Fruit fly (Drosophila melanogaster) whole organism, embryonic: ENCODE results near the gene Cnot4.

Experiments used
- ATbp ChIP-seq: fragments of 200-800 bp; sonication (Bioruptor generic); optimal IDR thresholded peaks from 2 replicates; lab custom pipeline; 2017; ENCODE audit warnings: missing biosample characterization, mild to moderate bottlenecking, missing genetic modification characterization, missing genetic modification reagents
- Atf-2 ChIP-seq: fragments of 200-800 bp; sonication (Bioruptor generic); optimal IDR thresholded peaks from 2 replicates; lab custom pipeline; 2016; ENCODE audit warnings: missing biosample characterization, missing genetic modification characterization
- C15 ChIP-seq: fragments of 200-800 bp; sonication (Bioruptor generic); IDR thresholded peaks from 3 replicates; pipeline ENCODE4 v1.3.6; 2022; ENCODE audit warnings: missing biosample characterization, missing genetic modification characterization
- CG1024 ChIP-seq: fragments of 200-800 bp; sonication (Bioruptor generic); IDR thresholded peaks from 2 replicates; pipeline ENCODE4 v1.3.6; 2022; ENCODE audit warnings: missing biosample characterization, missing genetic modification characterization
- CG10959 ChIP-seq: fragments of 200-800 bp; sonication (Bioruptor generic); IDR thresholded peaks from 2 replicates; pipeline ENCODE4 v1.3.6; 2022; ENCODE audit warnings: missing biosample characterization, missing genetic modification characterization
- CG11398 ChIP-seq: fragments of 200-800 bp; sonication (Bioruptor generic); optimal IDR thresholded peaks from 2 replicates; lab custom pipeline; 2016; ENCODE audit warnings: missing biosample characterization, missing genetic modification characterization
- CG12104 ChIP-seq: fragments of 200-800 bp; sonication (Bioruptor generic); optimal IDR thresholded peaks from 3 replicates; lab custom pipeline; 2016; ENCODE audit warnings: missing biosample characterization, missing genetic modification characterization
- CG12299 ChIP-seq: fragments of 200-800 bp; sonication (Bioruptor generic); optimal IDR thresholded peaks from 2 replicates; lab custom pipeline; 2018; ENCODE audit warnings: missing biosample characterization, mild to moderate bottlenecking, missing genetic modification characterization
- CG12744 ChIP-seq: fragments of 200-800 bp; sonication (Bioruptor generic); optimal IDR thresholded peaks from 2 replicates; lab custom pipeline; 2016; ENCODE audit warnings: missing biosample characterization, missing genetic modification characterization
- CG13287 ChIP-seq: fragments of 200-800 bp; sonication (Bioruptor generic); IDR thresholded peaks from 2 replicates; pipeline ENCODE4 v1.3.6; 2022; ENCODE audit warnings: missing biosample characterization, missing genetic modification characterization; ENCODE audit not compliant: partially characterized antibody
- CG15011 ChIP-seq: fragments of 200-800 bp; sonication (Bioruptor generic); optimal IDR thresholded peaks from 3 replicates; lab custom pipeline; 2018; ENCODE audit warnings: missing biosample characterization, mild to moderate bottlenecking, missing genetic modification characterization
- CG2875 ChIP-seq: fragments of 200-800 bp; sonication (Bioruptor generic); optimal IDR thresholded peaks from 2 replicates; lab custom pipeline; 2017; ENCODE audit warnings: missing biosample characterization, mild to moderate bottlenecking, missing genetic modification characterization, missing genetic modification reagents
- CG3163 ChIP-seq: fragments of 200-800 bp; sonication (Bioruptor generic); optimal IDR thresholded peaks from 3 replicates; lab custom pipeline; 2016; ENCODE audit warnings: missing biosample characterization, missing genetic modification characterization
- CG32532 ChIP-seq: fragments of 200-800 bp; sonication (Bioruptor generic); IDR thresholded peaks from 2 replicates; pipeline ENCODE4 v1.3.6; 2022; ENCODE audit warnings: missing biosample characterization, missing genetic modification characterization
- CG3281 ChIP-seq: fragments of 200-800 bp; sonication (Bioruptor generic); optimal IDR thresholded peaks from 3 replicates; lab custom pipeline; 2017; ENCODE audit warnings: missing biosample characterization, mild to moderate bottlenecking, missing genetic modification characterization
- CG4617 ChIP-seq: fragments of 200-800 bp; sonication (Bioruptor generic); optimal IDR thresholded peaks from 3 replicates; lab custom pipeline; 2016; ENCODE audit warnings: missing biosample characterization, missing genetic modification characterization, borderline replicate concordance
- CG6175 ChIP-seq: fragments of 200-800 bp; sonication (Bioruptor generic); IDR thresholded peaks from 3 replicates; pipeline ENCODE4 v1.3.6; 2022; ENCODE audit warnings: missing biosample characterization, missing genetic modification characterization
- CG6791 ChIP-seq: fragments of 200-800 bp; sonication (Bioruptor generic); IDR thresholded peaks from 3 replicates; pipeline ENCODE4 v1.3.6; 2022; ENCODE audit warnings: missing biosample characterization, missing genetic modification characterization; ENCODE audit not compliant: partially characterized antibody
- CG8478 ChIP-seq: fragments of >200 bp; optimal IDR thresholded peaks from 2 replicates; lab custom pipeline; 2018
- CHES-1-like ChIP-seq: fragments of 200-800 bp; sonication (Bioruptor generic); optimal IDR thresholded peaks from 2 replicates; lab custom pipeline; 2016; ENCODE audit warnings: missing biosample characterization, missing genetic modification characterization
- Ets97D ChIP-seq: fragments of 200-800 bp; sonication (Bioruptor generic); optimal IDR thresholded peaks from 3 replicates; lab custom pipeline; 2016; ENCODE audit warnings: missing biosample characterization, missing genetic modification characterization
- Lhr ChIP-seq: fragments of 200-800 bp; sonication (Bioruptor generic); optimal IDR thresholded peaks from 3 replicates; lab custom pipeline; 2017; ENCODE audit warnings: mild to moderate bottlenecking, missing biosample characterization, missing genetic modification reagents, missing genetic modification characterization
- Lpt ChIP-seq: fragments of >200 bp; optimal IDR thresholded peaks from 2 replicates; lab custom pipeline; 2018; ENCODE audit warnings: missing biosample characterization, missing genetic modification characterization
- MESR4 ChIP-seq: fragments of 200-800 bp; sonication (Bioruptor generic); optimal IDR thresholded peaks from 2 replicates; lab custom pipeline; 2018; ENCODE audit warnings: missing biosample characterization, mild to moderate bottlenecking, missing genetic modification characterization, moderate library complexity
- MTF-1 ChIP-seq: fragments of 200-800 bp; sonication (Bioruptor generic); optimal IDR thresholded peaks from 2 replicates; lab custom pipeline; 2018; ENCODE audit warnings: missing biosample characterization, mild to moderate bottlenecking, missing genetic modification characterization, borderline replicate concordance
- Meics ChIP-seq: fragments of 200-800 bp; sonication (Bioruptor generic); optimal IDR thresholded peaks from 2 replicates; lab custom pipeline; 2017; ENCODE audit warnings: missing biosample characterization, mild to moderate bottlenecking, missing genetic modification characterization
- NfI ChIP-seq: fragments of 200-800 bp; sonication (Bioruptor generic); optimal IDR thresholded peaks from 3 replicates; lab custom pipeline; 2018; ENCODE audit warnings: missing biosample characterization, mild to moderate bottlenecking, missing genetic modification characterization, moderate library complexity
- Rfx ChIP-seq: fragments of 200-800 bp; sonication (Bioruptor generic); IDR thresholded peaks from 2 replicates; pipeline ENCODE4 v1.3.6; 2022; ENCODE audit warnings: missing biosample characterization, missing genetic modification characterization
- aop ChIP-seq: fragments of 200-800 bp; sonication (Bioruptor generic); IDR thresholded peaks from 2 replicates; pipeline ENCODE4 v1.3.6; 2022; ENCODE audit warnings: missing biosample characterization, missing genetic modification characterization
- crp ChIP-seq, 2 experiments: fragments of 200-800 bp; sonication (Bioruptor generic); optimal IDR thresholded peaks; 2 replicates in 1 of 2; 3 replicates in 1 of 2; lab custom pipeline; 2017; ENCODE audit warnings: missing biosample characterization in 2 of 2, missing genetic modification characterization in 2 of 2, mild to moderate bottlenecking in 1 of 2, moderate library complexity in 1 of 2
- dimm ChIP-seq: fragments of 200-800 bp; sonication (Bioruptor generic); IDR thresholded peaks from 2 replicates; pipeline ENCODE4 v1.3.6; 2022; ENCODE audit warnings: missing biosample characterization, missing genetic modification characterization
- exex ChIP-seq: fragments of 200-800 bp; sonication (Bioruptor generic); optimal IDR thresholded peaks from 4 replicates; lab custom pipeline; 2018; ENCODE audit warnings: missing biosample characterization, mild to moderate bottlenecking, missing genetic modification characterization, moderate library complexity
- hth ChIP-seq: fragments of >200 bp; optimal IDR thresholded peaks from 2 replicates; lab custom pipeline; 2017; ENCODE audit warnings: inconsistent platforms
- kah ChIP-seq: fragments of 200-800 bp; sonication (Bioruptor generic); optimal IDR thresholded peaks from 2 replicates; lab custom pipeline; 2018; ENCODE audit warnings: missing biosample characterization, mild to moderate bottlenecking, missing genetic modification characterization
- kay ChIP-seq: fragments of 200-800 bp; sonication (Bioruptor generic); optimal IDR thresholded peaks from 2 replicates; lab custom pipeline; 2016; ENCODE audit warnings: missing biosample characterization, missing genetic modification characterization
- lbe ChIP-seq: fragments of 200-800 bp; sonication (Bioruptor generic); optimal IDR thresholded peaks from 2 replicates; lab custom pipeline; 2016; ENCODE audit warnings: missing biosample characterization, mild to moderate bottlenecking, missing genetic modification characterization
- mld ChIP-seq: fragments of 200-800 bp; sonication (Bioruptor generic); IDR thresholded peaks from 3 replicates; pipeline ENCODE4 v1.3.6; 2022; ENCODE audit warnings: missing biosample characterization, missing genetic modification characterization; ENCODE audit not compliant: partially characterized antibody
- nau ChIP-seq: fragments of 200-800 bp; sonication (Bioruptor generic); optimal IDR thresholded peaks from 3 replicates; lab custom pipeline; 2017; ENCODE audit warnings: missing biosample characterization, mild to moderate bottlenecking, missing genetic modification characterization, missing genetic modification reagents
- nom ChIP-seq: fragments of 200-800 bp; sonication (Bioruptor generic); optimal IDR thresholded peaks from 2 replicates; lab custom pipeline; 2017; ENCODE audit warnings: missing biosample characterization, missing genetic modification characterization, mild to moderate bottlenecking, moderate library complexity, missing genetic modification reagents
- org-1 ChIP-seq: fragments of 200-800 bp; sonication (Bioruptor generic); optimal IDR thresholded peaks from 2 replicates; lab custom pipeline; 2017; ENCODE audit warnings: missing biosample characterization, missing genetic modification characterization
- phol ChIP-seq: fragments of 200-800 bp; sonication (Bioruptor generic); optimal IDR thresholded peaks from 3 replicates; lab custom pipeline; 2018; ENCODE audit warnings: missing biosample characterization, mild to moderate bottlenecking, missing genetic modification characterization, moderate library complexity
- sc ChIP-seq, 3 experiments: fragments of >200 bp in 2 of 3; fragments of 200-800 bp in 1 of 3; sonication (Bioruptor generic) in 1 of 3; optimal IDR thresholded peaks; 2 replicates in 2 of 3; 3 replicates in 1 of 3; lab custom pipeline; 2017; ENCODE audit warnings: mild to moderate bottlenecking in 1 of 3, missing biosample characterization in 1 of 3, missing genetic modification characterization in 1 of 3, missing genetic modification reagents in 1 of 3
- sens-2 ChIP-seq: fragments of 200-800 bp; sonication (Bioruptor generic); IDR thresholded peaks from 2 replicates; pipeline ENCODE4 v1.3.6; 2022; ENCODE audit warnings: missing biosample characterization, missing genetic modification characterization
- sima ChIP-seq: fragments of 200-800 bp; sonication (Bioruptor generic); optimal IDR thresholded peaks from 2 replicates; lab custom pipeline; 2016; ENCODE audit warnings: missing biosample characterization, missing genetic modification characterization
- slou ChIP-seq: fragments of 200-800 bp; sonication (Bioruptor generic); optimal IDR thresholded peaks from 3 replicates; lab custom pipeline; 2016; ENCODE audit warnings: missing biosample characterization, missing genetic modification characterization
- tgo ChIP-seq: fragments of 200-800 bp; sonication (Bioruptor generic); IDR thresholded peaks from 3 replicates; pipeline ENCODE4 v1.3.6; 2022; ENCODE audit warnings: missing biosample characterization, missing genetic modification characterization
- vfl ChIP-seq: fragments of 200-800 bp; sonication (Bioruptor generic); optimal IDR thresholded peaks from 2 replicates; lab custom pipeline; 2016; ENCODE audit warnings: missing biosample characterization, missing genetic modification characterization
- wor ChIP-seq: fragments of 200-800 bp; sonication (Bioruptor generic); IDR thresholded peaks from 2 replicates; pipeline ENCODE4 v1.3.6; 2022; ENCODE audit warnings: missing biosample characterization, missing genetic modification characterization

Gene Cnot4

DNA sequence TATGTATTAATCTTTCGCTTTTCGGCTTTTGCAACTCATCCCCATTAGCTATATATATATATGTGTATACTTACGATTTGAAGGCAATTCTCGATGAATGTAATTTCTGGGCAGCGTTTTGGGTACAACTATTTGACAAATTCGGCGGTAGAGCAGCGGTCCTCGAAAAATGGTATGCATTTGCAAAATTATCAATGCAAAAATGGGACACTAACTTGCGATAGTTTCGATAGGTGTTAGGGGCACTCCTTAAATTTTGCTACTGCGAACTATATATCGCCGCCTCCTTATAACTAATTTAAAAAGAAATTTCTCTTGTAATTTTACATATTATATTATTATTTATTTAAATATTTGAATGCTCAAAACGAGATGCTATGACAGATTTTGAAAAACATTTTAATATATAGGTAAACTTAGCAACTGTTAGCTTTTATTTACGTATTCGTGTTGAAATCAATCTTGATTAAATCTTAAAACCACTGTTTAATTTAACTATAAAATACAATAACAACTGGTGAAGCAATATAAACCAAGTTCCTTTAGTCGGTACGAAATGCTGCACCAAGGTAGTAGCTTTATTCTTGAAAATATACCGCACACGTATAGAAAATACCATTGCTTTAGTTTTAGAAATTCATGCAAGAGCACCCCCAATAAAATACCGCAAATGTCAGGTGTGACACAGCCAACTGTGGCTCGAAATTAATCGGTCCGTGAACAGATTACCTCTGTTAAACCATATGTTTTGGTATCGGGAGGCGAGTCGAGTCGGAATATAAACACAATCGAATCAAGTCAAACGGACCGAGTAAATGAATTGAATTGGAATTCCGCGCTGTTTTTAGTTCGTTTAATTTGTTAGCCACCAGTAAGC is 17.0 kb downstream of the Cnot4 start, which contains the start of the genes CG5355 and Klp31E (continued):
- TF ChIP-seq CG10959 (no peak), Atf-2 (GFP tag; lab: Kevin White, UChicago) (peak; percentile 45), C15 (GFP tag; lab: Robert Waterston, UW) (no peak), CG6175 (GFP tag; lab: Robert Waterston, UW) (no peak), CHES-1-like (GFP tag; lab: Kevin White, UChicago) (peak; percentile 29), hth (lab: Kevin White, UChicago) (no peak), CG12299 (tag; lab: Kevin White, UChicago) (peak; percentile 27), kah (GFP tag; lab: Kevin White, UChicago) (no peak), CG2875 (peak; percentile 12), CG12744 (no peak), CG4617 (GFP tag; lab: Kevin White, UChicago) (peak; percentile 6), CG15011 (GFP tag; lab: Kevin White, UChicago) (no peak), CG3163 (GFP tag; lab: Kevin White, UChicago) (peak; percentile 31), wor (GFP tag; lab: Robert Waterston, UW) (0 out of 2 replicates have a peak, but pooled peaks have one; percentile 17), CG32532 (GFP tag; lab: Robert Waterston, UW) (peak; percentile 65), vfl (GFP tag; lab: Kevin White, UChicago) (peak; percentile 15), lbe (GFP tag; lab: Kevin White, UChicago) (no peak), sima (GFP tag; lab: Kevin White, UChicago) (no peak), Meics (GFP tag; lab: Kevin White, UChicago) (peak; percentile 80), ATbp (GFP tag; lab: Kevin White, UChicago) (no peak), kay (GFP tag; lab: Kevin White, UChicago) (peak; percentile 48), CG13287 (peak; percentile 75), org-1 (no peak), sens-2 (GFP tag; lab: Robert Waterston, UW) (no peak), Lhr (peak; percentile 19), CG6791 (GFP tag; lab: Robert Waterston, UW) (peak; percentile 57; the same call in 1 of the 3 replicates), CG3281 (GFP tag; lab: Kevin White, UChicago) (peak; percentile 64), CG8478 (lab: Kevin White, UChicago) (no peak), slou (peak; percentile 12), crp (GFP tag; optimal IDR thresholded peaks at IDR 0.05; lab: Kevin White, UChicago) (peak; percentile 30 to 84), Rfx (peak; percentile 53), CG11398 (GFP tag; lab: Kevin White, UChicago) (no peak), exex (peak; percentile 46), Ets97D (GFP tag; lab: Kevin White, UChicago) (peak; percentile 15), dimm (GFP tag; lab: Robert Waterston, UW) (no peak), nom (GFP tag; lab: Kevin White, UChicago) (peak; percentile 9), tgo (GFP tag; lab: Robert Waterston, UW) (peak; percentile 64; the same call in 2 of the 3 replicates), sc (optimal IDR thresholded peaks at IDR 0.05; lab: Kevin White, UChicago) (no peak), sc (GFP tag; optimal IDR thresholded peaks at IDR 0.05; lab: Kevin White, UChicago) (peak; percentile 67), NfI (peak; percentile 53), phol (peak; percentile 83), Lpt (GFP tag; lab: Kevin White, UChicago) (no peak), MESR4 (peak; percentile 53), MTF-1 (GFP tag; lab: Kevin White, UChicago) (peak; percentile 9), mld (GFP tag; lab: Robert Waterston, UW) (peak; percentile 46; the same call in 1 of the 3 replicates), CG1024 (GFP tag; lab: Robert Waterston, UW) (0 out of 2 replicates have a peak, but pooled peaks have one; percentile 27), aop (GFP tag; lab: Robert Waterston, UW) (0 out of 2 replicates have a peak, but pooled peaks have one; percentile 11), CG12104 (GFP tag; lab: Kevin White, UChicago) (peak; percentile 69), nau (GFP tag; lab: Kevin White, UChicago) (no peak)
